Worm (Caenorhabditis elegans): Measurements from ENCODE around the gene AH9.4.

The AH9.4 gene

DNA sequence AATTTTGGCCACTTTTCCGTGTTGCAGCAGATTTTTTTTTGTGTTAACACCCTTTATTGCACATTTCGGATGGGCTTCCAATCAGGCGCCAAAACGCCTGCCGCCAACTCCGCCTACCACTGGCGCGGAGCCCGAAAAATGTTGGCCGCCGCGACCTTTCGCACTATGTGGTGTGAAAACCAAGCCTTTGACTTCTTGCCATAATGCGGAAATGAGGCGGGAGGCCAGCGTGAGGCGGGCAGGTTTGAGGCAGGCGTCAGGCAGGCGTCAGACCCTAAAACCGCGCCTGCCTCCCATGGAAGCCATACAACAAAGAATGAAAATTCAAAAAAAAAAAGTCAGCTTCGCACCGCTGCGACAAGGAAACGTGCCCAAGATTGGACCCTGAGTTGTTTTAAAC is 42.7 kb upstream of the AH9.4 start:
- TF ChIP-seq elt-3 (tag; optimal IDR thresholded peaks at IDR 0.05) (no peak), sma-3 (GFP tag; optimal IDR thresholded peaks at IDR 0.05) (no peak), ama-1 (optimal IDR thresholded peaks at IDR 0.05) (no peak), unc-39 (tag; optimal IDR thresholded peaks at IDR 0.05) (no peak), dmd-4 (tag; optimal IDR thresholded peaks at IDR 0.05) (no peak), lin-11 (tag; optimal IDR thresholded peaks at IDR 0.05) (no peak), elt-1 (tag; optimal IDR thresholded peaks at IDR 0.05) (no peak), nhr-11 (tag; optimal IDR thresholded peaks at IDR 0.05) (no peak), blmp-1 (tag; optimal IDR thresholded peaks at IDR 0.05; ENCODE audit: insufficient read depth) (no peak), nhr-23 (tag; optimal IDR thresholded peaks at IDR 0.05) (no peak)

- TF ChIP-seq ceh-82 (tag; optimal IDR thresholded peaks at IDR 0.05) = no peak
- TF ChIP-seq nhr-77 (tag; optimal IDR thresholded peaks at IDR 0.05) = no peak
- no peak for TF ChIP-seq ceh-16 (tag; optimal IDR thresholded peaks at IDR 0.05)
- no peak for TF ChIP-seq mdl-1 (tag; optimal IDR thresholded peaks at IDR 0.05)
- peak; percentile 23 for TF ChIP-seq sma-3 (GFP tag; optimal IDR thresholded peaks at IDR 0.05)
- TF ChIP-seq dmd-4 (tag; optimal IDR thresholded peaks at IDR 0.05) = no peak
- no peak for TF ChIP-seq mab-5 (tag; optimal IDR thresholded peaks at IDR 0.05)
- TF ChIP-seq lin-39 (tag; optimal IDR thresholded peaks at IDR 0.05) = no peak
- TF ChIP-seq nhr-237 (tag; optimal IDR thresholded peaks at IDR 0.05) = no peak
- TF ChIP-seq nhr-21 (tag; optimal IDR thresholded peaks at IDR 0.05) = no peak
- TF ChIP-seq nhr-129 (tag; optimal IDR thresholded peaks at IDR 0.05) = peak; percentile 86
- peak; percentile 2 for TF ChIP-seq F13H6.1 (tag; optimal IDR thresholded peaks at IDR 0.05)
- TF ChIP-seq fos-1 (tag; optimal IDR thresholded peaks at IDR 0.05) = no peak
- no peak for TF ChIP-seq zag-1 (tag; optimal IDR thresholded peaks at IDR 0.05)
- TF ChIP-seq unc-55 (GFP tag; optimal IDR thresholded peaks at IDR 0.05) = no peak
- peak; percentile 66 for TF ChIP-seq sma-9 (GFP tag; optimal IDR thresholded peaks at IDR 0.05)
- no peak for TF ChIP-seq sma-9 (tag; optimal IDR thresholded peaks at IDR 0.05)
- TF ChIP-seq nhr-11 (tag; optimal IDR thresholded peaks at IDR 0.05) = no peak
- peak; percentile 12 for TF ChIP-seq gmeb-1 (tag; optimal IDR thresholded peaks at IDR 0.05)
- no peak for TF ChIP-seq R02D3.7 (tag; optimal IDR thresholded peaks at IDR 0.05)
- no peak for TF ChIP-seq peb-1 (tag; optimal IDR thresholded peaks at IDR 0.05)
- no peak for TF ChIP-seq unc-62 (GFP tag; optimal IDR thresholded peaks at IDR 0.05)
- no peak for TF ChIP-seq alr-1 (tag; optimal IDR thresholded peaks at IDR 0.05)
- TF ChIP-seq Y55F3AM.14 (GFP tag; optimal IDR thresholded peaks at IDR 0.05) = no peak
- TF ChIP-seq nhr-23 (tag; optimal IDR thresholded peaks at IDR 0.05) = no peak
- TF ChIP-seq ztf-1 (GFP tag; conservative IDR thresholded peaks at IDR 0.05) = no peak
- no peak for TF ChIP-seq lsy-2 (tag; optimal IDR thresholded peaks at IDR 0.05)
- no peak for TF ChIP-seq ZK546.5 (tag; optimal IDR thresholded peaks at IDR 0.05)
- no peak for TF ChIP-seq elt-1 (tag; optimal IDR thresholded peaks at IDR 0.05)
- no peak for TF ChIP-seq ama-1 (optimal IDR thresholded peaks at IDR 0.05)
- no peak for TF ChIP-seq blmp-1 (tag; optimal IDR thresholded peaks at IDR 0.05; ENCODE audit: insufficient read depth)
- TF ChIP-seq mbf-1 (tag; optimal IDR thresholded peaks at IDR 0.05) = no peak
- TF ChIP-seq lin-13 (GFP tag; optimal IDR thresholded peaks at IDR 0.05) = no peak
Measured at ce11 chrX:2316205-2316604, 42.1 kb upstream of the AH9.4 start.

ce11 chrX:2304496-2304895 is 30.4 kb upstream of the AH9.4 start:
- TF ChIP-seq peb-1 (tag; optimal IDR thresholded peaks at IDR 0.05) (no peak), mdl-1 (tag; optimal IDR thresholded peaks at IDR 0.05) (no peak), ceh-82 (tag; optimal IDR thresholded peaks at IDR 0.05) (no peak), unc-62 (GFP tag; optimal IDR thresholded peaks at IDR 0.05) (no peak), nhr-237 (tag; optimal IDR thresholded peaks at IDR 0.05) (no peak), dmd-4 (tag; optimal IDR thresholded peaks at IDR 0.05) (no peak), skn-1 (tag; optimal IDR thresholded peaks at IDR 0.05) (no peak), zag-1 (tag; optimal IDR thresholded peaks at IDR 0.05) (no peak), elt-1 (tag; optimal IDR thresholded peaks at IDR 0.05) (no peak), R02D3.7 (tag; optimal IDR thresholded peaks at IDR 0.05) (no peak), nhr-12 (tag; optimal IDR thresholded peaks at IDR 0.05) (no peak), egl-27 (tag; optimal IDR thresholded peaks at IDR 0.05) (no peak), F13H6.1 (tag; optimal IDR thresholded peaks at IDR 0.05) (no peak), mab-5 (tag; optimal IDR thresholded peaks at IDR 0.05) (no peak), sem-4 (tag; optimal IDR thresholded peaks at IDR 0.05) (no peak), snpc-4 (tag; optimal IDR thresholded peaks at IDR 0.05) (no peak)

Measured in whole organism, L2 larva.